Fruit fly (Drosophila melanogaster) whole organism, larva: ENCODE results near the gene CCT2.
A peak's percentile ranks its signal among the peaks of the same experiment; 100 is the strongest.
"Not testable (repeated sequence)": the region's sequence is repeated elsewhere in the genome, so short reads cannot be mapped to it uniquely, and the experiment has no call there.

ENCODE experiments used
- noc ChIP-seq: fragments of 200-800 bp; sonication (Bioruptor generic); optimal IDR thresholded peaks from 3 replicates; lab custom pipeline; 2019; ENCODE audit warnings: missing biosample characterization, mild to moderate bottlenecking, missing genetic modification characterization, moderate library complexity

Gene CCT2

DNA sequence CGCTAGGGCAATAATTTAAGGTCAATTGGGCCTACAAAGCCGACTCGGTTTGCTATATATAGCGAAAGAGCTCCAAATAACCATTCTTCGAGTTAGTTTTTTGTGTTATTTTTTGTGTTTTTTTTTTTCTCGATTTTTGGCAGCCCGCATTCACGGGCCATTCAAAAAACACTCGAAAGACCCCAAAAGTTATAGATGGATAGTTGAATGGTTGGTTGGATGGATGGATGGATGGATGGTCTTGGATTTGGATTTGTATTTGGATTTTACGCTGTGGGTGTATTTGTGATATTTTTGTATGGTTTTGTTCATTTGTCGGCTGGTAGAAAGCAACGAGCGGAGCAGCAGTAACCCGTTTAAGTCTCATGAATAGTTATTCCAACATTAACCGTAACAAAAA lies 25.3 kb upstream of the CCT2 start:
- TF ChIP-seq noc (tag; lab: Kevin White, UChicago): no peak

DNA sequence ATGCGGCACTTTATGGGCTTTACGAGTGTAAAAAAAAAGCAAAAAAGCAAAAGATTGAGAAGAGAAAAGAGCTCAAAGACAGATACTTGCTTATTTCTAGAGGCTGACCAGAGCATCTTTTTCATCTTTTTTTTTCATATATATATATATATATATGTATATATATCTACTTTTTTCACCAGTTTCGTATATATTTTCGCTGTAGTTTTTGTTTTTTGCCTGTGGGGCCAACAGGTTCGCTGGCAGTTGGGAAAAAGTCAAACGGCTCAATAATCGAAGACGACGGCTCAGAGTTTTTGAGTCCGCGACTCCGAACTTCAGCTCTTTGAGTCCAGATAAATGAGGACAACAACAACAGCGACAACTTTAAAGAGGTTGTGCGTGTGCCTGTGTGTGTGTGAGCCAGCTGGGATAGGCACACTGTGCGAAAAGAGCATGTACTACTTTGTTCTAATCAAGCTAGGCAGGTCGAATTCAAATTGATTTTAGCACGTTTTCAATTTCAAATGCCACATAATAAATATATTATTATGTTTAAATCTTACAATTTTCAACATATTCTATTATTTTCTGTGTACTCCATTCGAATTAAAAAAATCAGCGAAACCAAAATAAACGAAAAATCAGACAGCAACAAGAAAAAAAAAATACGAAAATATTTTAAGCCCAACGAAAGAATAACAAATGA lies 22.4 kb upstream of the CCT2 start:
- TF ChIP-seq noc (tag; lab: Kevin White, UChicago): peak; percentile 33

DNA sequence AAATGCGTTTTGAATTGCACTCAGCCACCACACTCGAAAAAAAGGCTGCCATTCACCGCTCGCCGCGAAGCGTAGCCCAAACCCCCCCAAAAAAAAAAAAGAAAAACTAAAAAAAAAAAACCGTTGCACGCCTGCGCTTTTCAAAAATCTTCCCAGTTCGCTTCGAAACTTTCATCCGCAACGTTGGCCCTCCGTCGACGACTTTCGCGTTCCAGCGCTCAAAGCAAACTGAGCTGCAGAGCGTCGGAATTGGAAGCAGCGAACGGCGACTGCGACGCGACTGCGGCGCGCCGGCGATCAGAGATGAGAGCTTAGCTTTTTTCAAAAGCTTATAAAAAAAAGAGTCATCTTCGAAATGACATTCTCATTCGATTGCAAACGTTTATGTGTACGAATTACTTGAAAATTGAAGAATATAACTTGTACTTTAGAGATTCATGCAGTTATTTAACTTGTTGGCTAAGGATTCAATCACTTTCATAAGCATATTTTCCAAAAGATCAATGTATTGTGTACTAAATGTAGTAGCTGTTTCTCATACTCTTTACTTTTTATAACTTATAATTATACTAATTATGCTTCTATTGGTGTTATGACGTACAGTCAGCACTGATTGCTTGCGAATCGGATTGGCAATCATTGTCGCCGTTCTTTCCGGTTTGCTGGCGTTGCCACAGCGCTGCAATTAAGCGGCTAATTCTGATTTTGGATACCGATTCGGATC lies 21.4 kb upstream of the CCT2 start, which contains the start of gene CG15365:
Gene CG15365, minus strand, starts transcription at position 230 of the 724 bp plus-strand sequence.
- TF ChIP-seq noc (tag; lab: Kevin White, UChicago): no peak

dm6 chrX:9068822-9069221 lies 20.5 kb upstream of the CCT2 start:
- no peak for TF ChIP-seq noc (tag; lab: Kevin White, UChicago)

- TF ChIP-seq noc (tag; lab: Kevin White, UChicago): no peak
These were observed 18.0 kb upstream of the CCT2 start, which contains the start of gene CG10970 for dm6 chrX:9071308-9071707. TSS of gene CG10970 (minus strand) at chrX:9071408.

dm6 chrX:9074040-9074439 lies 15.3 kb upstream of the CCT2 start:
- peak; percentile 28 for TF ChIP-seq noc (tag; lab: Kevin White, UChicago)

DNA sequence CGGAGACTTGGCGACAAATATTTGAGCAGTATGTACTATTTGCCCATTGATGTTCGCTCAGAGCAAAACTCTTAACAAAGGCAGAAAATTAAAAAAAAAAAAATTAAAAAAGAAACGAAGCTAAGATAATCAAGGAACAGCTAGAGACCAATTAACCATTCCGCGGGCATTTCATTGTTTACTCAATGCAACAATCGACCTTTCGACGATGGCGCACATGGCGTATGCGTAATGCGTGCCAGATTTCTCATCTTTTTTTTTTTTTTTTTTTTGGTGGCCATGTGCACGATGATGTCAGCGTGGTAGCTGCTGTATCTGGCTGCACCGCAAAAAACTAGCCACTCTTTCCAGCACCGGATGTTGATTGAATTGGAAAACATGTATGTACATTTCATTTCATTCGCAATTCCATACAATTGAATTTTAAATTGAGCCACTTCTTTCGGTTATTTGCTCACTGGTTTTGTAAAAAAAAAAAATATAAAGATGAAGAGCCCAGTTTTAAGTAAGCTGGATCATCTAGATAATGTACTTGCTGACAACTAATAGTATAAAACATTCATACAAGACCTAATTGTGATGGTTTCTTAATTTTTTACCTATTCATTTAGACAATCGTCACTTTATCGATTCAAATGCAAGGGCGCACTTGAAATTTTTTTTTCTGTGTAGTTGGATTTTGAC lies 13.5 kb upstream of the CCT2 start:
- TF ChIP-seq noc (tag; lab: Kevin White, UChicago): no peak

dm6 chrX:9077558-9077957 lies 11.8 kb upstream of the CCT2 start:
- TF ChIP-seq noc (tag; lab: Kevin White, UChicago): no peak

DNA sequence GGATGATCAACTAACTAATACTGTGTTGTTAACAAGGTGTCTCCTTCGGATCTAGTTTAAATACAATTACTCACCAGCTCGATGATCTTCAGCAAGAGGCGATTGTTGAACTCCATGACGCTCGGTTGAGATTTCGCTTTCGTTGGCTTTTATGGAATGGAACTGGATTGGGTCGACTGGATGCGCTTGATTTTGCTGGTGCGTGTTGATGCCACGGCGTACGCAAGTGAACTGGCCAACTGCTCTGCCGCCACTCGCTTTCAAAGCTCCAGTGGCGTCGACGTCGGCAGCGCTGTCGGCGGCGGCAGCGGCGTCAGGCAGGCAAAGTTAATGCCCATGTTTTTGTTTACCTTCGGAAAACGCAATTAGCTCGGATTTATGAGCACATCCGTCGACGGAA lies 11.1 kb upstream of the CCT2 start, which contains the start of gene CG44325:
Gene CG44325, minus strand, starts transcription at position 237 of the 400 bp plus-strand sequence.
- no peak for TF ChIP-seq noc (tag; lab: Kevin White, UChicago)

dm6 chrX:9080962-9081361 lies 8.4 kb upstream of the CCT2 start, which contains the start of the genes CG7246 and HP1b:
TSS of gene CG7246 (minus strand) at chrX:9081057.
TSS of gene HP1b (plus strand) at chrX:9081063.
- TF ChIP-seq noc (tag; lab: Kevin White, UChicago): peak; percentile 66

DNA sequence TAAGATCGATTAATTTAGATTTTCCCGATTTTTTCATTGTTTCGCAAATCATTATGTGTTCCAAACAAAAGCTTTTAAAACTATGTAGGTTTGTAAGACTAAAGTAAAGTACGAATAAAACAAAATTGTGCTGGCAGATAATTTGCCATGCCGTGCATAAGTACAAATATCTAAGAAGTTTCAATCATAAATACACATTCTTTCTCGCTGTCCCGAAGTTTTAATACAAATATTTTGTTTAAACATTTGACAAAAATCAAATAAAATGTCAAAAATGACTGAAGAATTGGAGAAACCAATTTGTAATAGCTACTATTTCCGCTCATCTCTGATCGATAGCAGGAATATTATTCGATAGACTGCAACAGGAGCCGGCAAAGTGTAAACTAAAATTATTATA lies 6.7 kb upstream of the CCT2 start, which contains the start of gene APC4:
Gene APC4, plus strand, starts transcription at position 332 of the 400 bp plus-strand sequence.
- TF ChIP-seq noc (tag; lab: Kevin White, UChicago): peak; percentile 32

- no peak for TF ChIP-seq noc (tag; lab: Kevin White, UChicago)
These were observed 3.6 kb upstream of the CCT2 start, which contains the start of gene CG32708 for dm6 chrX:9085726-9086125. TSS of gene CG32708 (plus strand) at chrX:9085932.

DNA sequence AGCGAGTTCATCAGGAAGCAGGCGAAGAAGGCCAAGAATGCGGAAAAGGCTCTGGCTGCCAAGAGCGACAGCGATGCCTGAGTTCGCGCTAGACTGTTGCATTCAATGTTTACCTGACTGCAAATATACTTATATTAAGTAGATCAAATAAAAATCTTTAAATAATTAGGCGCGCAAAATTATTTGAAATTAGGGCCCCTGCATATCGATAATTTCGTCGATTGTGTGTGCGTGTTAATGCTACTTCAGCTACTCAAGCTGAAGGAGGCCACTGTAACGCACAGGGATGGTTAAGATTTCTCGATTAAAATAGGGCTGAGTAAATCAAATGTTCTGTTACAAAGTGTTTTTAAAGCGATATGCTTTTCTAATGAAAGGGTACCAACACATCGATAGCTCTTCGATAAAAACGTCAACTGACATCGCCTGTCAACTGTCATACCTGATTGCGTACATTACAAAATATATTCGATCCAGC lies 2.6 kb upstream of the CCT2 start, which contains the start of gene CG32706:
Gene CG32706, plus strand, starts transcription at position 428 of the 478 bp plus-strand sequence.
- TF ChIP-seq noc (tag; lab: Kevin White, UChicago): not testable (repeated sequence)

DNA sequence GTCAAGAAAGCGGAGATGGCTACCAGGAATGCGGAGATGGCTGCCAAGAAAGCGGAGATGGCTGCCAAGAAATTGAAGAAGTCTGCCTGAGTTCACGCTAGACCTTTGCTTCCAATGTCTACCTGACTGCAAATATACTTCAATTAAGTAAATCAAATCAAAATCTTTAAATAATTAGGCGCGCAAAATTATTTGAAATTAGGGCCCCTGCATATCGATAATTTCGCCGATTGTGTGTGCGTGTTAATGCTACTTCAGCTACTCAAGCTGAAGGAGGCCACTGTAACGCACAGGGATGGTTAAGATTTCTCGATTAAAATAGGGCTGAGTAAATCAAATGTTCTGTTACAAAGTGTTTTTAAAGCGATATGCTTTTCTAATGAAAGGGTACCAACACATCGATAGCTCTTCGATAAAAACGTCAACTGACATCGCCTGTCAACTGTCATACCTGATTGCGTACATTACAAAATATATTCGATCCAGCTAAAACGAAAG lies 1.3 kb upstream of the CCT2 start, which contains the start of gene CG6999:
Gene CG6999, plus strand, starts transcription at position 448 of the 498 bp plus-strand sequence.
- TF ChIP-seq noc (tag; lab: Kevin White, UChicago): not testable (repeated sequence)

- TF ChIP-seq noc (tag; lab: Kevin White, UChicago): no peak
These were observed 695 bp downstream of the CCT2 start for dm6 chrX:9090057-9090358.
